Fruit fly (Drosophila melanogaster): ENCODE data around the gene Dyrk2.

DNA sequence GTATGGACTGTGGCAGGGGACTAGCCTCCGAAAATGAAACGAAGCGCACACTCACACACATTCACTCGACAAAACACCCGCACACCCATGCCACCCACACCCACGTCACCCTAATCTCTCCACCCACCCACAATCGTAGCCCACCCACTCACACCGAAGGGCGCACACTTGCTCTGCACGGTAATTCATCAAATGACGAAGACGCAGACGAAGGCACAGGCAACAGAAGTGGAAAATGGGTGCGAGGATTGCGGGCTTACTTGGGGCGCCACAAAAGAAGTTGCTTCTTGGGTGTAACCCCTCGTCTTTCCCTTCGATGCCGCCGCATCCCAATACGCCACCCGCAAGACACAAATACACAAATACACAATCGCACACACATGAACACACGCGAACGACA, 97.7 kb downstream of the Dyrk2 start:
- TF ChIP-seq Sp1 (GFP tag; optimal IDR thresholded peaks at IDR 0.05) (no peak), Rel (GFP tag; optimal IDR thresholded peaks at IDR 0.05) (no peak), Rel (tag; optimal IDR thresholded peaks at IDR 0.05) (no peak), Abd-B (GFP tag; optimal IDR thresholded peaks at IDR 0.05) (no peak), psq (GFP tag; optimal IDR thresholded peaks at IDR 0.05) (no peak), CrebA (GFP tag; optimal IDR thresholded peaks at IDR 0.05; ENCODE audit: borderline replicate concordance) (no peak), OdsH (GFP tag; optimal IDR thresholded peaks at IDR 0.05) (no peak)
